Fruit fly (Drosophila melanogaster): ENCODE data around the gene m-cup.

Gene m-cup

DNA sequence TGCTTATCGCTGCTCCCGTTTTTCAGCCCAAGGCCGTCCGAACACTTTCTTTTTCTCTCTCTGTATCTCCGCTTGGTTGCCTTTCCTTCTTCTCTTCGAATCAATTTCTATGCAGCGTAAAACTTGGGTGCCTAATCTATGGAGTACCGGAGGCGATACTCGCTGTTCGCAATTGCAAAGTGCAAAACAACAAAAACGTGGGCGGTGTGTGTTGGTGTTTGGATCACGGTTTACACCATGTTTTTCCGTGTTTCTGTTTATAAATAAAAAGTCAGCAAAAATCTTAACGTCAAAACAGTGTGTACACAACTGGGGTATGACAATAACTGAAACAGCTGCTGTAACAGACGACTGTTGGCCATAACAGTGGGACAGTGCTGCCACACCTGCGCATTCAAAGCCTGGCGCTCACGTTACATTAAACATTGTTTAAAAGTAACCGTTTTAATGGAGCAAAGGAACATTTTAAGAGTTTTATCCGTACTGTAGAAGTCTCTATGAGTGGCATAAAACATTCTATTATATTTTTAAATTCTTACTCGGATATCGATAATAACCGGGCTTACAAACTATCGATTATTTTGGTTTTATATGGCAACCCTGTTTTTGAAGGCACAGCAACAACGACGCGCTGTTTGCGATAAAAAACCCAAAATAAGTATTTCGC lies at the start of gene m-cup, which contains the start of gene Det:
Gene m-cup, minus strand, starts transcription at position 333 of the 667 bp plus-strand sequence.
Gene Det, plus strand, starts transcription at position 588 of the 667 bp plus-strand sequence.
- TF ChIP-seq CG7045 (GFP tag; optimal IDR thresholded peaks at IDR 0.05): no peak
- peak; percentile 89 for TF ChIP-seq CG14711 (tag; optimal IDR thresholded peaks at IDR 0.05)
- TF ChIP-seq toe (GFP tag; optimal IDR thresholded peaks at IDR 0.05): peak; percentile 54
- no peak for TF ChIP-seq Clk (GFP tag; optimal IDR thresholded peaks at IDR 0.05)
- no peak for TF ChIP-seq cic (GFP tag; optimal IDR thresholded peaks at IDR 0.05)
- no peak for TF ChIP-seq CG33017 (tag; optimal IDR thresholded peaks at IDR 0.05)
- no peak for TF ChIP-seq Crg-1 (GFP tag; optimal IDR thresholded peaks at IDR 0.05)
- no peak for TF ChIP-seq ovo (GFP tag; optimal IDR thresholded peaks at IDR 0.05)
- TF ChIP-seq CG7101 (tag; optimal IDR thresholded peaks at IDR 0.05): no peak
- no peak for TF ChIP-seq CG11617 (GFP tag; optimal IDR thresholded peaks at IDR 0.05)
- peak; percentile 89 for TF ChIP-seq tj (GFP tag; optimal IDR thresholded peaks at IDR 0.05)
- TF ChIP-seq pad (GFP tag; optimal IDR thresholded peaks at IDR 0.05): peak; percentile 25
- peak; percentile 17 for TF ChIP-seq kay (GFP tag; ENCODE audit: borderline replicate concordance)
- TF ChIP-seq cnc (optimal IDR thresholded peaks at IDR 0.05): no peak
- peak; percentile 46 for TF ChIP-seq Hr96 (GFP tag; optimal IDR thresholded peaks at IDR 0.05)
- TF ChIP-seq CG1620 (GFP tag; optimal IDR thresholded peaks at IDR 0.05): peak; percentile 62
- TF ChIP-seq CG5204 (GFP tag; optimal IDR thresholded peaks at IDR 0.05): peak; percentile 56
- TF ChIP-seq Mnt (GFP tag; optimal IDR thresholded peaks at IDR 0.05): peak; percentile 24
- no peak for TF ChIP-seq CG12768 (GFP tag; optimal IDR thresholded peaks at IDR 0.05)
- TF ChIP-seq bab1 (GFP tag; optimal IDR thresholded peaks at IDR 0.05): peak; percentile 75

DNA sequence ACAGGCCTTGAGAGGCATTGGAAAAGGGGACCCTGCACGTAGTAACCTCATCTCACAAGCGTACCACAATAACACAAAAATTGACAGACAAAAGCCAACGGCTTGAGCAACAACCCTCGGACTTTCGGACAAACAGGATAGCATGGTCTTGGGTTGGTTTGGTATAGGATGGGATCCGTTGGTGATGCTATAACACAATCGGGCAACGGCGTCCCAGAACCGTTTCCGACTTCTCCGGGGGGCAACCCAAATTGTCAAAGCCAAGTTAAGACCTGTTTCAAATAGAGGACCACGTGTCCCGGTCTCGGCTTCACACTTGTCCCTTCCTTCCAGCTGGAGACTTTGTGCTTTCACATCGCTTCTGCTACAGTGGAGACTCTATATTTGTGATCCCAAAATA lies 48.4 kb upstream of the m-cup start:
- TF ChIP-seq cnc (optimal IDR thresholded peaks at IDR 0.05): no peak
- no peak for TF ChIP-seq CG5204 (GFP tag; optimal IDR thresholded peaks at IDR 0.05)
- no peak for TF ChIP-seq kay (GFP tag; ENCODE audit: borderline replicate concordance)
- TF ChIP-seq bab1 (GFP tag; optimal IDR thresholded peaks at IDR 0.05): no peak
- TF ChIP-seq Mnt (GFP tag; optimal IDR thresholded peaks at IDR 0.05): no peak
- TF ChIP-seq CG7045 (GFP tag; optimal IDR thresholded peaks at IDR 0.05): no peak
- no peak for TF ChIP-seq CG1620 (GFP tag; optimal IDR thresholded peaks at IDR 0.05)
- no peak for TF ChIP-seq cic (GFP tag; optimal IDR thresholded peaks at IDR 0.05)
- TF ChIP-seq Clk (GFP tag; optimal IDR thresholded peaks at IDR 0.05): no peak
- TF ChIP-seq CG14711 (tag; optimal IDR thresholded peaks at IDR 0.05): no peak

DNA sequence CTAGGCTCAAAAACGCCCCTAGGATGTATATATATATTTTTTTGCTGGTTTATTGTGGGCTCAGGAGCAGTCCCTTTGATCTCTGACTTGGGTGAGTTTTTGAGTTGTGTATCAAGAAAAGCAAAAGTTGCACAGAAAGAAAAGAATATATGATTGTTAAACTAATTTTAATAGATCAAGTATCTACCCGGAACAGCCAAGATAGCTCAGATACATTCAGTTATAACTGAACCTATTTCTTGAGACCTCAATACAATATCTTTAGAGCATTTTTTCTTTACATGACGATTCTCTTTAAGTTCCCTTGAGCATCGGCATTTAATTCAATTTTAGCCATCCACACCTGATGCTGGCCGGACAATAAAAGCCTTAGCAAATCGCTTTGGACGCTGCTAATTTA lies 44.4 kb upstream of the m-cup start:
- TF ChIP-seq CG7045 (GFP tag; optimal IDR thresholded peaks at IDR 0.05): no peak
- no peak for TF ChIP-seq cnc (optimal IDR thresholded peaks at IDR 0.05)
- TF ChIP-seq CG7101 (tag; optimal IDR thresholded peaks at IDR 0.05): no peak
- no peak for TF ChIP-seq cic (GFP tag; optimal IDR thresholded peaks at IDR 0.05)
- TF ChIP-seq Crg-1 (GFP tag; optimal IDR thresholded peaks at IDR 0.05): no peak
- TF ChIP-seq kay (GFP tag; ENCODE audit: borderline replicate concordance): no peak
- no peak for TF ChIP-seq CG1620 (GFP tag; optimal IDR thresholded peaks at IDR 0.05)
- no peak for TF ChIP-seq Clk (GFP tag; optimal IDR thresholded peaks at IDR 0.05)
- no peak for TF ChIP-seq bab1 (GFP tag; optimal IDR thresholded peaks at IDR 0.05)
- no peak for TF ChIP-seq ovo (GFP tag; optimal IDR thresholded peaks at IDR 0.05)
- no peak for TF ChIP-seq Mnt (GFP tag; optimal IDR thresholded peaks at IDR 0.05)
- no peak for TF ChIP-seq toe (GFP tag; optimal IDR thresholded peaks at IDR 0.05)
- no peak for TF ChIP-seq CG5204 (GFP tag; optimal IDR thresholded peaks at IDR 0.05)
- no peak for TF ChIP-seq CG33017 (tag; optimal IDR thresholded peaks at IDR 0.05)

DNA sequence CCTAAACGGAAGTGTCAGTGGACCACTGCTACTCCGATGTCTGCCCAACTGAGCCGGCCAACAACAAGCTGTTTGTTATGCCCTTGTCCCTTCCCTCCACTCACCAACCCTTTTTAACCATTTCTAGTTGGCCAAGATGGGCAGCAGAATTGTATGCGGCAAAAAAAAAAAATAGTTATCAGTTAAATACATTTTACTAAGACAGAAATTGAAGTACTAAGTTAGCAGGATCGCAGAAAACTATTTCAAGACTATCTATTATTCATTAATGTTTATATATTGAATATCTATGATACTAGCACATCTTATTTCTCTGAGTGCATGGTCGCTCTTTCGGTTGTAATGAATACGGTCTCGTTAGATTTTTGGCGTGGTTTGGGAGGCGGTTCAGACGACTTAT lies 42.8 kb upstream of the m-cup start:
- TF ChIP-seq CG33017 (tag; optimal IDR thresholded peaks at IDR 0.05) (no peak), Mnt (GFP tag; optimal IDR thresholded peaks at IDR 0.05) (no peak), CG1620 (GFP tag; optimal IDR thresholded peaks at IDR 0.05) (no peak), tj (GFP tag; optimal IDR thresholded peaks at IDR 0.05) (no peak), CG7101 (tag; optimal IDR thresholded peaks at IDR 0.05) (no peak), Hr96 (GFP tag; optimal IDR thresholded peaks at IDR 0.05) (no peak), CG12768 (GFP tag; optimal IDR thresholded peaks at IDR 0.05) (no peak)

DNA sequence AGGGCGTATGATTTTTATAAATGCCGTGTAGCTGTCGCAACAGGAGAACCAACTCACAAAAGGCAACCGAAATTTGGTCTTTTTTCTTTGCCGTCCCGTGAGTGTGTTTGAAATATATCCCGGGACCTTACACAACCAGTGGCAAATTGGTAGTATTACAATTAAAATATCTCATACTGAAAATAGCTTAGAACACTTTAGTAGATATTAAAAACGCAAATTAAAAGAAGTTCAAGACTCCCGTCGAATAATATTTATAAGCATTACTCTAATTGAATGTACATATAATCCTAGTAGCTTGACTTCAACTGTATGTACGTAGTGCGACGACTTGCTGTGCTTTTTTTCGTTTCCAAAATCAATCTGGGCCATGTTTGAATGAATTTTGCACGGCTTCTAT lies 28.9 kb upstream of the m-cup start:
- TF ChIP-seq pad (GFP tag; optimal IDR thresholded peaks at IDR 0.05) (no peak), bab1 (GFP tag; optimal IDR thresholded peaks at IDR 0.05) (no peak)

DNA sequence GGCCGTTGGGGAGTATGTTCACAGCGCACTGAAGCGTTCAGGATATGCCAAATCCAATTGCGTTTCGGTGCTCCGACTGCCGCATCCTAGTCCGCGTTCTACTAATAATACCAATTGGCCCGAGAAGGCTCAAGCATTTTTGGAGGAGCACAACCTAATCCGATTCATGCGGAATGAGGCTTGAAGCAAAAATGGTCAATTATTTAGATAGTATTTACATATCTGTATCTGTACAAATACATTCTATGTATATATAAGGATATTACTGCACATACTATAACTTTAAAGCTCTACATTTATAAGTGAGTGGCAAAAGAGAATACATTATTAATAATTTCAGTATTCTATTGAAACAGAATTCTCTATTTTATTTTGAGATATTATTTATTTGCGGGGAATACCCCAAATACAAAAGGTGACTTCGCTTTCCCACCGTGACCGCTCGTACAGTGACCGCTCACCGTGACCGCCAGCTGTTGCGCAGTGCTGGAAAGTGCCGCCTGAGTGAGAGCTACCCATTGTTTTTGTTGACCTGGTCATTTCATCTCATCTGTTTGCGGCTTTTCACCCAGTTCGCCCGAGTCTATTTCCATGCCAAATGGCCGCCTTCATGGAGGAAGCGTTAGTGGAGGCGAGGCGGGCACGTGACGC lies 2.3 kb upstream of the m-cup start, which contains the start of gene CG5292:
Gene CG5292, plus strand, starts transcription at position 486 of the 651 bp plus-strand sequence.
- TF ChIP-seq CG7045 (GFP tag; optimal IDR thresholded peaks at IDR 0.05) (peak; percentile 12), tj (GFP tag; optimal IDR thresholded peaks at IDR 0.05) (peak; percentile 37), CG7101 (tag; optimal IDR thresholded peaks at IDR 0.05) (peak; percentile 64), Clk (GFP tag; optimal IDR thresholded peaks at IDR 0.05) (no peak), pad (GFP tag; optimal IDR thresholded peaks at IDR 0.05) (peak; percentile 31), CG5204 (GFP tag; optimal IDR thresholded peaks at IDR 0.05) (peak; percentile 41), bab1 (GFP tag; optimal IDR thresholded peaks at IDR 0.05) (peak; percentile 70), CG11617 (GFP tag; optimal IDR thresholded peaks at IDR 0.05) (peak; percentile 46), Mnt (GFP tag; optimal IDR thresholded peaks at IDR 0.05) (peak; percentile 80), toe (GFP tag; optimal IDR thresholded peaks at IDR 0.05) (peak; percentile 52), Hr96 (GFP tag; optimal IDR thresholded peaks at IDR 0.05) (peak; percentile 34), CG12768 (GFP tag; optimal IDR thresholded peaks at IDR 0.05) (no peak), CG1620 (GFP tag; optimal IDR thresholded peaks at IDR 0.05) (peak; percentile 54), Crg-1 (GFP tag; optimal IDR thresholded peaks at IDR 0.05) (peak; percentile 38), CG14711 (tag; optimal IDR thresholded peaks at IDR 0.05) (peak; percentile 48), ovo (GFP tag; optimal IDR thresholded peaks at IDR 0.05) (peak; percentile 55), CG33017 (tag; optimal IDR thresholded peaks at IDR 0.05) (peak; percentile 65), cnc (optimal IDR thresholded peaks at IDR 0.05) (no peak), cic (GFP tag; optimal IDR thresholded peaks at IDR 0.05) (no peak)

All from whole organism, adult.